Worm (Caenorhabditis elegans) whole organism, L2 larva: ENCODE data around the gene snf-9.

Experiments used
- aly-2 ChIP-seq: fragments of 150-350 bp; optimal IDR thresholded peaks from 2 replicates; lab custom pipeline; 2014; ENCODE audit warnings: missing biosample characterization, missing genetic modification characterization
- ama-1 ChIP-seq: fragments of 150-350 bp; optimal IDR thresholded peaks from 2 replicates; lab custom pipeline; 2018; ENCODE audit warnings: inconsistent platforms
- egl-27 ChIP-seq: sonication (generic microtip); optimal IDR thresholded peaks from 3 replicates; lab custom pipeline; 2017; ENCODE audit warnings: missing biosample characterization, missing genetic modification reagents, missing genetic modification characterization
- mdl-1 ChIP-seq, 2 experiments: fragments of 150-350 bp in 1 of 2; sonication (generic microtip) in 1 of 2; optimal IDR thresholded peaks; 2 replicates each; lab custom pipeline; 2017; ENCODE audit warnings: missing biosample characterization in 2 of 2, missing genetic modification characterization in 2 of 2
- nhr-23 ChIP-seq: fragments of 150-350 bp; optimal IDR thresholded peaks from 2 replicates; lab custom pipeline; 2014; ENCODE audit warnings: missing biosample characterization, missing genetic modification reagents, missing genetic modification characterization

DNA sequence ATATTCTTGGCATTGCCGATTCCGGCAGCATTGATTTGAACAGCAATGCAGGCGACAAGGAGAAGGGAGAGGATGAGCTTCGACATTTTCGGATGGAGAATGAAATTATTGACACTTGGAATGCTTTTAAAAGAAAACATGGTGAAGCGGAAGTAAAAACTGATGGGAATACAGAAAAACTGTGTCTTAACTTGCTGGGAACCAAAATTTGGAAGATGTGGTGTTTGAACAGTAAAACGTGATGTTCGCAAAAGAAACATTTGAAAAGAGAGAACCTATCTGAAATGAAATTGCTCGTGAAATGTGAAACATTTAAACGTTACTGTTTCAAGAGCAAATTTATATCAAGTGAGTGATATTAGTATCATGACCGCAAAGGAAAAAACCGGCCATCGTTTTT is 47.2 kb upstream of the snf-9 start, which contains the start of gene F26D10.13:
- TF ChIP-seq egl-27 (tag; lab: Kevin White, UChicago) (no peak), aly-2 (tag; lab: Kevin White, UChicago) (no peak), nhr-23 (tag; lab: Kevin White, UChicago) (no peak), mdl-1 (tag; optimal IDR thresholded peaks at IDR 0.05; lab: Kevin White, UChicago) (no peak), ama-1 (lab: Kevin White, UChicago) (no peak)
